Worm (Caenorhabditis elegans): ENCODE measurements around the gene F22F7.3.

- TF ChIP-seq snpc-4 (tag; optimal IDR thresholded peaks at IDR 0.05) (no peak), lin-13 (tag; optimal IDR thresholded peaks at IDR 0.05) (no peak), unc-62 (GFP tag; optimal IDR thresholded peaks at IDR 0.05) (no peak), elt-1 (tag; optimal IDR thresholded peaks at IDR 0.05; ENCODE audit: borderline replicate concordance, insufficient read depth) (no peak), nhr-237 (tag; optimal IDR thresholded peaks at IDR 0.05) (no peak), zip-8 (tag; optimal IDR thresholded peaks at IDR 0.05) (no peak)
Measured at ce11 chrV:2081894-2082293, 28.6 kb upstream of the F22F7.3 start.
